Fruit fly (Drosophila melanogaster) whole organism, embryonic: ENCODE data around the gene eEF1alpha2.
A peak's percentile ranks its signal among the peaks of the same experiment; 100 is the strongest.

Experiments
- Adf1 ChIP-seq: fragments of 200-800 bp; sonication (Bioruptor generic); IDR thresholded peaks from 2 replicates; pipeline ENCODE4 v1.3.6; 2022; ENCODE audit warnings: missing biosample characterization, missing genetic modification characterization
- BEAF-32 ChIP-seq: fragments of 200-800 bp; sonication (Bioruptor generic); optimal IDR thresholded peaks from 3 replicates; lab custom pipeline; 2017; ENCODE audit warnings: missing biosample characterization, missing genetic modification characterization, mild to moderate bottlenecking, moderate library complexity, missing genetic modification reagents
- CG10565 ChIP-seq: fragments of 200-800 bp; sonication (Bioruptor generic); optimal IDR thresholded peaks from 3 replicates; lab custom pipeline; 2016; ENCODE audit warnings: missing biosample characterization, mild to moderate bottlenecking, missing genetic modification characterization
- CG12769 ChIP-seq: fragments of 200-800 bp; sonication (Bioruptor generic); optimal IDR thresholded peaks from 2 replicates; lab custom pipeline; 2019; ENCODE audit warnings: missing biosample characterization, mild to moderate bottlenecking, missing genetic modification characterization, moderate library complexity
- CG31224 ChIP-seq: fragments of 200-800 bp; sonication (Bioruptor generic); IDR thresholded peaks from 2 replicates; pipeline ENCODE4 v1.3.6; 2022; ENCODE audit warnings: missing biosample characterization, missing genetic modification characterization
- CG33213 ChIP-seq: fragments of 200-800 bp; sonication (Bioruptor generic); optimal IDR thresholded peaks from 3 replicates; lab custom pipeline; 2016; ENCODE audit warnings: missing biosample characterization, missing genetic modification characterization
- CG4854 ChIP-seq: fragments of 200-800 bp; sonication (Bioruptor generic); optimal IDR thresholded peaks from 2 replicates; lab custom pipeline; 2016; ENCODE audit warnings: missing biosample characterization, missing genetic modification characterization, inconsistent platforms
- CG7928 ChIP-seq: fragments of 200-800 bp; sonication (Bioruptor generic); optimal IDR thresholded peaks from 2 replicates; lab custom pipeline; 2017; ENCODE audit warnings: missing biosample characterization, mild to moderate bottlenecking, missing genetic modification characterization
- CG8290 ChIP-seq, 3 experiments: fragments of 200-800 bp; sonication (Bioruptor generic); optimal IDR thresholded peaks; 2 replicates each; lab custom pipeline; 2016 to 2019; ENCODE audit warnings: missing biosample characterization in 3 of 3, missing genetic modification characterization in 3 of 3, mild to moderate bottlenecking in 2 of 3, moderate library complexity in 1 of 3
- CG8388 ChIP-seq: fragments of 200-800 bp; sonication (Bioruptor generic); optimal IDR thresholded peaks from 2 replicates; lab custom pipeline; 2019; ENCODE audit warnings: missing biosample characterization, mild to moderate bottlenecking, missing genetic modification characterization, moderate library complexity
- CG9609 ChIP-seq: fragments of 200-800 bp; sonication (Bioruptor generic); optimal IDR thresholded peaks from 3 replicates; lab custom pipeline; 2016; ENCODE audit warnings: missing biosample characterization, missing genetic modification characterization
- CHES-1-like ChIP-seq: fragments of 200-800 bp; sonication (Bioruptor generic); optimal IDR thresholded peaks from 2 replicates; lab custom pipeline; 2016; ENCODE audit warnings: missing biosample characterization, missing genetic modification characterization
- CTCF ChIP-seq: fragments of 200-800 bp; sonication (Bioruptor generic); optimal IDR thresholded peaks from 2 replicates; lab custom pipeline; 2017; ENCODE audit warnings: missing biosample characterization, mild to moderate bottlenecking, missing genetic modification characterization, moderate library complexity
- CkIIα-i1 ChIP-seq: fragments of 200-800 bp; sonication (Bioruptor generic); IDR thresholded peaks from 2 replicates; pipeline ENCODE4 v1.3.6; 2022; ENCODE audit warnings: missing biosample characterization, missing genetic modification characterization
- Dad ChIP-seq: fragments of 200-800 bp; sonication (Bioruptor generic); optimal IDR thresholded peaks from 3 replicates; lab custom pipeline; 2016; ENCODE audit warnings: missing biosample characterization, missing genetic modification characterization
- Dip2 ChIP-seq: fragments of 200-800 bp; sonication (Bioruptor generic); IDR thresholded peaks from 2 replicates; pipeline ENCODE4 v1.3.6; 2022; ENCODE audit warnings: missing biosample characterization, missing genetic modification characterization
- Dip3 ChIP-seq: fragments of 200-800 bp; sonication (Bioruptor generic); optimal IDR thresholded peaks from 3 replicates; lab custom pipeline; 2016; ENCODE audit warnings: missing biosample characterization, missing genetic modification characterization
- ERR ChIP-seq: fragments of 200-800 bp; sonication (Bioruptor generic); optimal IDR thresholded peaks from 2 replicates; lab custom pipeline; 2016; ENCODE audit warnings: missing biosample characterization, missing genetic modification characterization
- MTF-1 ChIP-seq: fragments of 200-800 bp; sonication (Bioruptor generic); optimal IDR thresholded peaks from 2 replicates; lab custom pipeline; 2018; ENCODE audit warnings: missing biosample characterization, mild to moderate bottlenecking, missing genetic modification characterization, borderline replicate concordance
- Mrtf ChIP-seq: fragments of 200-800 bp; sonication (Bioruptor generic); IDR thresholded peaks from 3 replicates; pipeline ENCODE4 v1.3.6; 2022; ENCODE audit warnings: missing biosample characterization, missing genetic modification characterization
- NK7.1 ChIP-seq: fragments of 200-800 bp; sonication (Bioruptor generic); optimal IDR thresholded peaks from 3 replicates; lab custom pipeline; 2016; ENCODE audit warnings: missing biosample characterization, missing genetic modification characterization
- Pdp1 ChIP-seq, 2 experiments: fragments of 200-800 bp; sonication (Bioruptor generic); optimal IDR thresholded peaks; 3 replicates each; lab custom pipeline; 2016; ENCODE audit warnings: missing biosample characterization in 2 of 2, missing genetic modification characterization in 2 of 2, mild to moderate bottlenecking in 1 of 2, moderate library complexity in 1 of 2
- Scr ChIP-seq: fragments of 200-800 bp; sonication (Bioruptor generic); IDR thresholded peaks from 2 replicates; pipeline ENCODE4 v1.3.6; 2022; ENCODE audit warnings: missing biosample characterization, missing genetic modification characterization; ENCODE audit not compliant: partially characterized antibody
- Sin3A ChIP-seq: fragments of >200 bp; optimal IDR thresholded peaks from 2 replicates; lab custom pipeline; 2018
- cg ChIP-seq: fragments of 200-800 bp; sonication (Bioruptor generic); optimal IDR thresholded peaks from 3 replicates; lab custom pipeline; 2019; ENCODE audit warnings: missing biosample characterization, mild to moderate bottlenecking, missing genetic modification characterization, moderate library complexity
- chinmo ChIP-seq: fragments of 200-800 bp; sonication (Bioruptor generic); IDR thresholded peaks from 4 replicates; pipeline ENCODE4 v1.3.6; 2022; ENCODE audit warnings: missing biosample characterization, missing genetic modification characterization; ENCODE audit not compliant: partially characterized antibody
- chm ChIP-seq: fragments of 200-800 bp; sonication (Bioruptor generic); IDR thresholded peaks from 2 replicates; pipeline ENCODE4 v1.3.6; 2022; ENCODE audit warnings: missing biosample characterization, missing genetic modification characterization
- dati ChIP-seq: fragments of 200-800 bp; sonication (Bioruptor generic); IDR thresholded peaks from 2 replicates; pipeline ENCODE4 v1.3.6; 2022; ENCODE audit warnings: missing biosample characterization, missing genetic modification characterization
- disco-r ChIP-seq: fragments of 200-800 bp; sonication (Bioruptor generic); optimal IDR thresholded peaks from 2 replicates; lab custom pipeline; 2016; ENCODE audit warnings: missing biosample characterization, missing genetic modification characterization
- dpn ChIP-seq, 2 experiments: fragments of 200-800 bp; sonication (Bioruptor generic); optimal IDR thresholded peaks; 3 replicates each; lab custom pipeline; 2016; ENCODE audit warnings: missing biosample characterization in 2 of 2, missing genetic modification characterization in 2 of 2
- exex ChIP-seq: fragments of 200-800 bp; sonication (Bioruptor generic); optimal IDR thresholded peaks from 4 replicates; lab custom pipeline; 2018; ENCODE audit warnings: missing biosample characterization, mild to moderate bottlenecking, missing genetic modification characterization, moderate library complexity
- hbn ChIP-seq: fragments of 200-800 bp; sonication (Bioruptor generic); IDR thresholded peaks from 2 replicates; pipeline ENCODE4 v1.3.6; 2022; ENCODE audit warnings: missing biosample characterization, missing genetic modification characterization; ENCODE audit not compliant: partially characterized antibody
- kay ChIP-seq: fragments of 200-800 bp; sonication (Bioruptor generic); optimal IDR thresholded peaks from 2 replicates; lab custom pipeline; 2016; ENCODE audit warnings: missing biosample characterization, missing genetic modification characterization
- maf-S ChIP-seq: fragments of 200-800 bp; sonication (Bioruptor generic); optimal IDR thresholded peaks from 2 replicates; lab custom pipeline; 2016; ENCODE audit warnings: missing biosample characterization, missing genetic modification characterization
- nau ChIP-seq: fragments of 200-800 bp; sonication (Bioruptor generic); optimal IDR thresholded peaks from 3 replicates; lab custom pipeline; 2017; ENCODE audit warnings: missing biosample characterization, mild to moderate bottlenecking, missing genetic modification characterization, missing genetic modification reagents
- nerfin-2 ChIP-seq: fragments of 200-800 bp; sonication (Bioruptor generic); IDR thresholded peaks from 2 replicates; pipeline ENCODE4 v1.3.6; 2022; ENCODE audit warnings: missing biosample characterization, missing genetic modification characterization; ENCODE audit not compliant: partially characterized antibody
- nmo ChIP-seq: fragments of 200-800 bp; sonication (Bioruptor generic); optimal IDR thresholded peaks from 2 replicates; lab custom pipeline; 2018; ENCODE audit warnings: missing biosample characterization, mild to moderate bottlenecking, missing genetic modification characterization, moderate library complexity
- oc ChIP-seq: fragments of 200-800 bp; sonication (Bioruptor generic); optimal IDR thresholded peaks from 2 replicates; lab custom pipeline; 2018; ENCODE audit warnings: missing biosample characterization, mild to moderate bottlenecking, missing genetic modification characterization, moderate library complexity
- scrt ChIP-seq: fragments of 200-800 bp; sonication (Bioruptor generic); optimal IDR thresholded peaks from 2 replicates; lab custom pipeline; 2018; ENCODE audit warnings: missing biosample characterization, mild to moderate bottlenecking, missing genetic modification characterization, moderate library complexity
- sens ChIP-seq: fragments of 200-800 bp; sonication (Bioruptor generic); peaks from one replicate; lab custom pipeline; 2016; ENCODE audit warnings: missing biosample characterization, missing genetic modification characterization
- ssp ChIP-seq: fragments of 200-800 bp; sonication (Bioruptor generic); IDR thresholded peaks from 2 replicates; pipeline ENCODE4 v1.3.6; 2022; ENCODE audit warnings: missing biosample characterization, missing genetic modification characterization
- stwl ChIP-seq: fragments of 200-800 bp; sonication (Bioruptor generic); optimal IDR thresholded peaks from 3 replicates; lab custom pipeline; 2018; ENCODE audit warnings: missing biosample characterization, mild to moderate bottlenecking, missing genetic modification characterization, moderate library complexity
- tap ChIP-seq: fragments of 200-800 bp; optimal IDR thresholded peaks from 3 replicates; lab custom pipeline; 2019; ENCODE audit warnings: missing biosample characterization, mild to moderate bottlenecking, missing genetic modification characterization, moderate library complexity
- tin ChIP-seq: fragments of 200-800 bp; sonication (Bioruptor generic); optimal IDR thresholded peaks from 3 replicates; lab custom pipeline; 2016; ENCODE audit warnings: missing biosample characterization, missing genetic modification characterization
- trem ChIP-seq: fragments of 200-800 bp; optimal IDR thresholded peaks from 3 replicates; lab custom pipeline; 2019; ENCODE audit warnings: missing biosample characterization, mild to moderate bottlenecking, missing genetic modification characterization, moderate library complexity
- unc-4 ChIP-seq: fragments of 200-800 bp; sonication (Bioruptor generic); IDR thresholded peaks from 2 replicates; pipeline ENCODE4 v1.3.6; 2022; ENCODE audit warnings: missing biosample characterization, missing genetic modification characterization; ENCODE audit not compliant: partially characterized antibody
- vvl ChIP-seq: fragments of 200-800 bp; sonication (Bioruptor generic); IDR thresholded peaks from 2 replicates; pipeline ENCODE4 v1.3.6; 2022; ENCODE audit warnings: missing biosample characterization, missing genetic modification characterization
- wek ChIP-seq: fragments of 200-800 bp; sonication (Bioruptor generic); optimal IDR thresholded peaks from 3 replicates; lab custom pipeline; 2018; ENCODE audit warnings: missing biosample characterization, mild to moderate bottlenecking, missing genetic modification characterization, moderate library complexity

The eEF1alpha2 gene

dm6 chr3R:31744044-31744652 is 5.9 kb downstream of the eEF1alpha2 start, which contains the start of gene CG1896 (continued):
- TF ChIP-seq NK7.1 (GFP tag; lab: Kevin White, UChicago) (no peak), disco-r (GFP tag; lab: Kevin White, UChicago) (no peak), tin (GFP tag; lab: Kevin White, UChicago) (peak; percentile 48), CG7928 (GFP tag; lab: Kevin White, UChicago) (no peak), chm (0 out of 2 replicates have a peak, but pooled peaks have one; percentile 39), CkIIα-i1 (GFP tag; lab: Robert Waterston, UW) (no peak), nau (GFP tag; lab: Kevin White, UChicago) (no peak), CG10565 (GFP tag; lab: Kevin White, UChicago) (no peak), MTF-1 (GFP tag; lab: Kevin White, UChicago) (peak; percentile 5), Adf1 (GFP tag; lab: Robert Waterston, UW) (no peak), Mrtf (no peak), CG8388 (GFP tag; lab: Kevin White, UChicago) (peak; percentile 17), tap (tag; lab: Kevin White, UChicago) (no peak)

- TF ChIP-seq dpn (GFP tag; optimal IDR thresholded peaks at IDR 0.05; lab: Kevin White, UChicago): peak in 1 of 2 experiments; percentile 1
- peak; percentile 32 for TF ChIP-seq CG12769 (tag; lab: Kevin White, UChicago)
- TF ChIP-seq sens (GFP tag; lab: Kevin White, UChicago): peak; percentile 33
- peak; percentile 85 for TF ChIP-seq trem (tag; lab: Kevin White, UChicago)
- TF ChIP-seq Pdp1 (GFP tag; optimal IDR thresholded peaks at IDR 0.05; lab: Kevin White, UChicago): peak in 1 of 2 experiments; percentile 4
- TF ChIP-seq Sin3A (lab: Kevin White, UChicago): peak; percentile 20
- TF ChIP-seq nerfin-2: no peak
- 0 out of 2 replicates have a peak, but pooled peaks have one; percentile 18 for TF ChIP-seq hbn (GFP tag; lab: Robert Waterston, UW)
- TF ChIP-seq ssp (GFP tag; lab: Robert Waterston, UW): no peak
- no peak for TF ChIP-seq kay (GFP tag; lab: Kevin White, UChicago)
- no peak for TF ChIP-seq dati
- no peak for TF ChIP-seq Dad (GFP tag; lab: Kevin White, UChicago)
- TF ChIP-seq exex: peak; percentile 25
- TF ChIP-seq CG33213 (GFP tag; lab: Kevin White, UChicago): peak; percentile 5
- TF ChIP-seq maf-S (GFP tag; lab: Kevin White, UChicago): no peak
- TF ChIP-seq CTCF (GFP tag; lab: Kevin White, UChicago): no peak
- TF ChIP-seq ERR (GFP tag; lab: Kevin White, UChicago): peak; percentile 20
- TF ChIP-seq CG4854 (GFP tag; lab: Kevin White, UChicago): no peak
- TF ChIP-seq unc-4: 0 out of 2 replicates have a peak, but pooled peaks have one; percentile 18
- no peak for TF ChIP-seq CG31224
- peak; percentile 22 for TF ChIP-seq nmo
- TF ChIP-seq chinmo (GFP tag; lab: Robert Waterston, UW): 0 out of 4 replicates have a peak, but pooled peaks have one; percentile 44
- TF ChIP-seq CHES-1-like (GFP tag; lab: Kevin White, UChicago): peak; percentile 52
- TF ChIP-seq cg: no peak
- TF ChIP-seq Dip3 (GFP tag; lab: Kevin White, UChicago): no peak
- TF ChIP-seq stwl: peak; percentile 50
- TF ChIP-seq BEAF-32 (GFP tag; lab: Kevin White, UChicago): peak; percentile 43
- no peak for TF ChIP-seq Dip2 (GFP tag; lab: Robert Waterston, UW)
- 0 out of 2 replicates have a peak, but pooled peaks have one; percentile 10 for TF ChIP-seq Scr (GFP tag; lab: Robert Waterston, UW)
- no peak for TF ChIP-seq CG9609 (GFP tag; lab: Kevin White, UChicago)
- TF ChIP-seq oc: no peak
- TF ChIP-seq wek: no peak
- TF ChIP-seq CG8290 (GFP tag; optimal IDR thresholded peaks at IDR 0.05; lab: Kevin White, UChicago): no peak
- peak in 1 of 2 experiments; percentile 40 for TF ChIP-seq CG8290 (tag; optimal IDR thresholded peaks at IDR 0.05; lab: Kevin White, UChicago)
- TF ChIP-seq vvl (GFP tag; lab: Robert Waterston, UW): peak; percentile 16; the same call in 1 of the 2 replicates
- peak; percentile 16 for TF ChIP-seq scrt (GFP tag; lab: Kevin White, UChicago)
Measured at dm6 chr3R:31745629-31746081, 7.4 kb downstream of the eEF1alpha2 start, which contains the start of gene awd. Gene awd, minus strand, starts transcription at chr3R:31746077.
